Fruit fly (Drosophila melanogaster) whole organism, pupa: ENCODE results near the gene Jhbp2.

Source experiments
- CG10348 ChIP-seq: fragments of 200-800 bp; sonication (Bioruptor generic); IDR thresholded peaks from 2 replicates; pipeline ENCODE4 v1.3.6; 2022; ENCODE audit warnings: missing biosample characterization, missing genetic modification characterization
- CG12605 ChIP-seq: fragments of 200-800 bp; sonication (Bioruptor generic); IDR thresholded peaks from 2 replicates; pipeline ENCODE4 v1.3.6; 2022; ENCODE audit warnings: missing biosample characterization, missing genetic modification characterization
- CG13204 ChIP-seq: fragments of 200-800 bp; sonication (Bioruptor generic); optimal IDR thresholded peaks from 2 replicates; lab custom pipeline; 2018; ENCODE audit warnings: missing biosample characterization, mild to moderate bottlenecking, missing genetic modification characterization, moderate library complexity
- CG14655 ChIP-seq: fragments of 200-800 bp; sonication (Bioruptor generic); optimal IDR thresholded peaks from 3 replicates; lab custom pipeline; 2017; ENCODE audit warnings: mild to moderate bottlenecking, missing biosample characterization, missing genetic modification reagents, missing genetic modification characterization
- CG17806 ChIP-seq: fragments of 200-800 bp; sonication (Bioruptor generic); optimal IDR thresholded peaks from 2 replicates; lab custom pipeline; 2018; ENCODE audit warnings: missing biosample characterization, mild to moderate bottlenecking, missing genetic modification characterization, moderate library complexity
- CG32121 ChIP-seq: fragments of 200-800 bp; sonication (Bioruptor generic); IDR thresholded peaks from 2 replicates; pipeline ENCODE4 v1.3.6; 2022; ENCODE audit warnings: missing biosample characterization, missing genetic modification characterization
- CG8301 ChIP-seq: fragments of 200-800 bp; sonication (Bioruptor generic); optimal IDR thresholded peaks from 2 replicates; lab custom pipeline; 2018; ENCODE audit warnings: missing biosample characterization, mild to moderate bottlenecking, missing genetic modification characterization
- CG9948 ChIP-seq: fragments of 200-800 bp; sonication (Bioruptor generic); optimal IDR thresholded peaks from 2 replicates; lab custom pipeline; 2018; ENCODE audit warnings: missing biosample characterization, mild to moderate bottlenecking, missing genetic modification characterization, moderate library complexity
- D1 ChIP-seq: fragments of 200-800 bp; sonication (Bioruptor generic); optimal IDR thresholded peaks from 2 replicates; lab custom pipeline; 2018; ENCODE audit warnings: missing biosample characterization, mild to moderate bottlenecking, missing genetic modification characterization, moderate library complexity
- EcR ChIP-seq: fragments of 200-800 bp; sonication (Bioruptor generic); optimal IDR thresholded peaks from 3 replicates; lab custom pipeline; 2019; ENCODE audit warnings: missing biosample characterization, missing genetic modification characterization, mild to moderate bottlenecking, moderate library complexity, missing genetic modification reagents
- Ets98B ChIP-seq: fragments of 200-800 bp; sonication (Bioruptor generic); IDR thresholded peaks from 2 replicates; pipeline ENCODE4 v1.3.6; 2022; ENCODE audit warnings: missing biosample characterization, missing genetic modification characterization
- Pif1A ChIP-seq: fragments of 200-800 bp; sonication (Bioruptor generic); optimal IDR thresholded peaks from 3 replicates; lab custom pipeline; 2016; ENCODE audit warnings: missing biosample characterization, missing genetic modification characterization
- rn ChIP-seq: fragments of 200-800 bp; sonication (Bioruptor generic); IDR thresholded peaks from 2 replicates; pipeline ENCODE4 v1.3.6; 2022; ENCODE audit warnings: missing biosample characterization, missing genetic modification characterization

dm6 chr3R:4965145-4965544, 4.0 kb upstream of the Jhbp2 start, which contains the start of gene Jhbp1:
- TF ChIP-seq Pif1A (GFP tag; lab: Kevin White, UChicago) (no peak), CG9948 (tag; lab: Kevin White, UChicago) (no peak), EcR (GFP tag; lab: Kevin White, UChicago) (no peak), D1 (no peak), CG10348 (GFP tag; lab: Robert Waterston, UW) (no peak), CG17806 (tag; lab: Kevin White, UChicago) (no peak), Ets98B (GFP tag; lab: Robert Waterston, UW) (no peak), CG8301 (tag; lab: Kevin White, UChicago) (no peak), CG12605 (GFP tag; lab: Robert Waterston, UW) (no peak), CG13204 (GFP tag; lab: Kevin White, UChicago) (no peak), CG32121 (GFP tag; lab: Robert Waterston, UW) (no peak), CG14655 (GFP tag; lab: Kevin White, UChicago) (no peak), rn (no peak)
